Worm (Caenorhabditis elegans): ENCODE data around the gene pam-1.

The pam-1 gene

ce11 chrIV:7547843-7548578 is 2.6 kb downstream of the pam-1 start, which contains the start of the genes cdd-2 and oef-1:
TSS of gene cdd-2 (minus strand) at chrIV:7547893.
TSS of gene oef-1 (plus strand) at chrIV:7548417.
- no peak for TF ChIP-seq lim-7 (GFP tag; IDR thresholded peaks at IDR 0.05)
- TF ChIP-seq arid-1 (GFP tag; conservative IDR thresholded peaks at IDR 0.05): 0 out of 2 replicates have a peak, but pooled peaks have one; percentile 59
- peak; percentile 89 for TF ChIP-seq Y48G9A.11 (GFP tag; IDR thresholded peaks at IDR 0.05)
- TF ChIP-seq gei-8 (GFP tag; optimal IDR thresholded peaks at IDR 0.05): no peak
- TF ChIP-seq snpc-1.2 (GFP tag; IDR thresholded peaks at IDR 0.05): peak; percentile 85
- TF ChIP-seq duxl-1 (tag; optimal IDR thresholded peaks at IDR 0.05; ENCODE audit: poor library complexity): no peak
- no peak for TF ChIP-seq nhr-102 (tag; optimal IDR thresholded peaks at IDR 0.05)
- no peak for TF ChIP-seq ceh-44 (GFP tag; IDR thresholded peaks at IDR 0.05)
- peak; percentile 92 for TF ChIP-seq F49E8.2 (tag; optimal IDR thresholded peaks at IDR 0.05; ENCODE audit: borderline replicate concordance)
- peak; percentile 37; the same call in 1 of the 2 replicates for TF ChIP-seq vab-7 (GFP tag; IDR thresholded peaks at IDR 0.05)
- TF ChIP-seq unc-130 (GFP tag; optimal IDR thresholded peaks at IDR 0.05): peak; percentile 70
- TF ChIP-seq tra-1 (GFP tag; IDR thresholded peaks at IDR 0.05): 0 out of 2 replicates have a peak, but pooled peaks have one; percentile 30
- TF ChIP-seq php-3 (GFP tag; IDR thresholded peaks at IDR 0.05): no peak
- TF ChIP-seq ces-1 (GFP tag; optimal IDR thresholded peaks at IDR 0.05): no peak
- TF ChIP-seq dmd-9 (GFP tag; IDR thresholded peaks at IDR 0.05): no peak
- TF ChIP-seq nhr-42 (GFP tag; IDR thresholded peaks at IDR 0.05): no peak
- no peak for TF ChIP-seq set-16 (GFP tag; IDR thresholded peaks at IDR 0.05)
- TF ChIP-seq lin-38 (GFP tag; IDR thresholded peaks at IDR 0.05): peak; percentile 99

- TF ChIP-seq unc-62 (GFP tag; optimal IDR thresholded peaks at IDR 0.05 in 1 of 2) (peak in 1 of 2 experiments; percentile 95), unc-62 (tag; optimal IDR thresholded peaks at IDR 0.05) (no peak), lin-29 (GFP tag; IDR thresholded peaks at IDR 0.05) (no peak), aha-1 (tag) (peak; percentile 39)
Observed at ce11 chrIV:7543662-7544061, 7.0 kb downstream of the pam-1 start.

- TF ChIP-seq Y75B8A.6 (GFP tag; IDR thresholded peaks at IDR 0.05) (no peak), unc-62 (GFP tag; optimal IDR thresholded peaks at IDR 0.05 in 1 of 2) (peak in 1 of 2 experiments; percentile 88), unc-62 (tag; optimal IDR thresholded peaks at IDR 0.05) (no peak)
Observed at ce11 chrIV:7542485-7543001, 8.1 kb downstream of the pam-1 start, which contains the start of gene R05G6.10. TSS of gene R05G6.10 (minus strand) at chrIV:7542535.

- TF ChIP-seq arid-1 (GFP tag; conservative IDR thresholded peaks at IDR 0.05) (no peak), ZK337.2 (GFP tag; IDR thresholded peaks at IDR 0.05) (no peak), duxl-1 (tag; optimal IDR thresholded peaks at IDR 0.05; ENCODE audit: poor library complexity) (no peak), F49E8.2 (tag; optimal IDR thresholded peaks at IDR 0.05; ENCODE audit: borderline replicate concordance) (no peak), zip-2 (tag; optimal IDR thresholded peaks at IDR 0.05) (no peak), nhr-102 (tag; optimal IDR thresholded peaks at IDR 0.05) (no peak), zfp-3 (GFP tag; conservative IDR thresholded peaks at IDR 0.05) (no peak), ztf-7 (tag; optimal IDR thresholded peaks at IDR 0.05) (no peak), lsy-2 (tag; optimal IDR thresholded peaks at IDR 0.05) (no peak), zfp-2 (tag; optimal IDR thresholded peaks at IDR 0.05) (no peak), spr-1 (tag; optimal IDR thresholded peaks at IDR 0.05) (no peak), D1046.2 (GFP tag; IDR thresholded peaks at IDR 0.05) (no peak), cey-2 (tag; optimal IDR thresholded peaks at IDR 0.05; ENCODE audit: borderline replicate concordance, insufficient read depth) (no peak)
Observed at ce11 chrIV:7532360-7532759, 18.3 kb downstream of the pam-1 start, which contains the start of gene R05G6.1. TSS of gene R05G6.1 (plus strand) at chrIV:7532660.
